Worm (Caenorhabditis elegans): ENCODE results near the gene anmt-1.

The anmt-1 gene

DNA sequence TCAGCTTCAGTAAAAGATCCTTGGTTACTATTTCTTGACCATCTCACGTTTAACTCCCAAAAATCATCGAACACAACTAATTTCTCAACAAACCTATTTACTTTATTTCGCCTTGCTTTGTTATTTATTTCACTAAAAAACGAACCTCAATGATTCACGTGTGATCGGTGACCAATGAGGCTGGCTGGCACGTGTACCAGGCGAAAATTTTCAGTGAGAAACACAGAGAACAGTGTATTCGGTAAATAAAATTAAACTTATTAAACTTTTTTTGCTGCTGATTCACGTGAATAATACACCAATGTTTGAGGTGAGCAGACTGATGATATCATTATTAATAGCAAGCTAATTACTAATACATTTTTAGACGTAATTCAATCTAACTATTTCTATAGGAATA, 29.2 kb upstream of the anmt-1 start (continued):
- TF ChIP-seq lin-14 (GFP tag; optimal IDR thresholded peaks at IDR 0.05), result peak; percentile 23
- TF ChIP-seq ets-5 (GFP tag; IDR thresholded peaks at IDR 0.05), result no peak
- TF ChIP-seq hpl-2 (GFP tag; optimal IDR thresholded peaks at IDR 0.05), result no peak
- no peak for TF ChIP-seq lin-39 (tag; optimal IDR thresholded peaks at IDR 0.05)
- peak; percentile 24; the same call in 1 of the 2 replicates for TF ChIP-seq nhr-19 (GFP tag; conservative IDR thresholded peaks at IDR 0.05)
- TF ChIP-seq nhr-90 (tag; optimal IDR thresholded peaks at IDR 0.05; ENCODE audit: poor library complexity), result no peak
- no peak for TF ChIP-seq nhr-84 (tag; optimal IDR thresholded peaks at IDR 0.05)
- TF ChIP-seq mef-2 (tag; optimal IDR thresholded peaks at IDR 0.05), result no peak
- TF ChIP-seq elt-3 (tag; optimal IDR thresholded peaks at IDR 0.05), result peak in 1 of 6 experiments; percentile 38
- no peak for TF ChIP-seq fkh-4 (tag; optimal IDR thresholded peaks at IDR 0.05; ENCODE audit: borderline replicate concordance)
- TF ChIP-seq elt-2 (tag; optimal IDR thresholded peaks at IDR 0.05), result no peak
- no peak for TF ChIP-seq hlh-4 (tag; optimal IDR thresholded peaks at IDR 0.05)
- no peak for TF ChIP-seq irx-1 (tag; optimal IDR thresholded peaks at IDR 0.05)
- no peak for TF ChIP-seq lsy-2 (tag; optimal IDR thresholded peaks at IDR 0.05)
- no peak for TF ChIP-seq dsc-1 (tag; optimal IDR thresholded peaks at IDR 0.05)
- no peak for TF ChIP-seq nhr-11 (tag; optimal IDR thresholded peaks at IDR 0.05)
- TF ChIP-seq ceh-90 (tag; optimal IDR thresholded peaks at IDR 0.05), result no peak
- no peak for TF ChIP-seq sup-37 (GFP tag; optimal IDR thresholded peaks at IDR 0.05)
- TF ChIP-seq skn-1 (tag; optimal IDR thresholded peaks at IDR 0.05), result no peak
- TF ChIP-seq unc-130 (tag; optimal IDR thresholded peaks at IDR 0.05), result no peak
- no peak for TF ChIP-seq zag-1 (tag; optimal IDR thresholded peaks at IDR 0.05)
- TF ChIP-seq ces-1 (GFP tag; optimal IDR thresholded peaks at IDR 0.05), result no peak
- TF ChIP-seq egl-13 (tag; optimal IDR thresholded peaks at IDR 0.05), result no peak
- no peak for TF ChIP-seq hlh-17 (GFP tag; optimal IDR thresholded peaks at IDR 0.05; ENCODE audit: borderline replicate concordance)
- TF ChIP-seq nhr-71 (tag; optimal IDR thresholded peaks at IDR 0.05), result peak; percentile 51
- no peak for TF ChIP-seq ama-1 (optimal IDR thresholded peaks at IDR 0.05)
- TF ChIP-seq nhr-12 (tag; optimal IDR thresholded peaks at IDR 0.05), result no peak
- TF ChIP-seq efl-3 (GFP tag; optimal IDR thresholded peaks at IDR 0.05), result no peak
- TF ChIP-seq jun-1 (tag; optimal IDR thresholded peaks at IDR 0.05), result no peak
- TF ChIP-seq nhr-77 (tag; optimal IDR thresholded peaks at IDR 0.05), result no peak
- no peak for TF ChIP-seq mep-1 (tag; optimal IDR thresholded peaks at IDR 0.05)
- peak; percentile 40 for TF ChIP-seq snu-23 (GFP tag; optimal IDR thresholded peaks at IDR 0.05)
- no peak for TF ChIP-seq sptf-1 (tag; optimal IDR thresholded peaks at IDR 0.05)
- TF ChIP-seq C34B4.2 (tag; optimal IDR thresholded peaks at IDR 0.05), result no peak
- no peak for TF ChIP-seq blmp-1 (tag; optimal IDR thresholded peaks at IDR 0.05)
- peak; percentile 5 for TF ChIP-seq tbx-2 (tag; optimal IDR thresholded peaks at IDR 0.05)
- TF ChIP-seq aha-1 (tag; optimal IDR thresholded peaks at IDR 0.05), result no peak
- TF ChIP-seq ceh-63 (GFP tag; optimal IDR thresholded peaks at IDR 0.05), result no peak
- no peak for TF ChIP-seq lin-35 (GFP tag; optimal IDR thresholded peaks at IDR 0.05)
- TF ChIP-seq lin-15B (tag; optimal IDR thresholded peaks at IDR 0.05), result no peak
- TF ChIP-seq xbp-1 (tag; optimal IDR thresholded peaks at IDR 0.05), result no peak
- TF ChIP-seq pag-3 (tag; optimal IDR thresholded peaks at IDR 0.05; ENCODE audit: borderline replicate concordance, insufficient read depth), result no peak

DNA sequence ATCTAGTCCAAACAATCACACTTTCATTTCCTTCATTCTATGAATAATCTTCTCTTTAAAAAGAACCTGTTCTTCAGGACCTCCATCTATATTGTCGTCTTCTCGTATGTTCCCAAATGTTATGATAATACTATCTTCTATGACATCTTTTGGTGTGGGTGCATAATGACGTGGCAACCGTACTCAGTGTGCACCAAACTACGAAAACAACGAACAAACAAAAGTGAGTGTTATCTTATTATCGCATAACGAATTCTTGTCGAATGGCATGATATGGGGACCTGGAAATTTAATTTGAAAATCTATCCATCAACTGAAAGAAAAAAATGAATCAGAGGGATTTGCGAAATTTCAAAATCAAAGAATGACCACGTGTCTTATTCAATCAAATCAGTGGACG, 28.6 kb upstream of the anmt-1 start:
- TF ChIP-seq nhr-19 (GFP tag; conservative IDR thresholded peaks at IDR 0.05) (peak; percentile 12; the same call in 1 of the 2 replicates), snu-23 (GFP tag; optimal IDR thresholded peaks at IDR 0.05) (peak; percentile 1), F16B12.6 (tag; optimal IDR thresholded peaks at IDR 0.05) (no peak), nhr-85 (tag) (peak; percentile 70), alr-1 (tag; optimal IDR thresholded peaks at IDR 0.05; ENCODE audit: borderline replicate concordance) (no peak), pag-3 (tag; optimal IDR thresholded peaks at IDR 0.05; ENCODE audit: borderline replicate concordance, insufficient read depth) (no peak), lin-14 (GFP tag; optimal IDR thresholded peaks at IDR 0.05) (peak; percentile 3), unc-30 (tag; optimal IDR thresholded peaks at IDR 0.05) (no peak), unc-130 (tag; optimal IDR thresholded peaks at IDR 0.05) (no peak), nhr-28 (tag; optimal IDR thresholded peaks at IDR 0.05) (no peak), ceh-63 (GFP tag; optimal IDR thresholded peaks at IDR 0.05) (no peak), tbx-2 (tag; optimal IDR thresholded peaks at IDR 0.05) (no peak), zag-1 (tag; optimal IDR thresholded peaks at IDR 0.05) (no peak), unc-62 (GFP tag; optimal IDR thresholded peaks at IDR 0.05) (no peak)
